Fruit fly (Drosophila melanogaster): ENCODE results near the gene ND-13A.

Gene ND-13A

dm6 chr2L:5103733-5104132 lies 3.6 kb upstream of the ND-13A start:
- no peak for TF ChIP-seq CG17801 (GFP tag; optimal IDR thresholded peaks at IDR 0.05; ENCODE audit: partially characterized antibody)

- no peak for TF ChIP-seq CG17801 (GFP tag; optimal IDR thresholded peaks at IDR 0.05; ENCODE audit: partially characterized antibody)
Observed at dm6 chr2L:5100577-5100976, 489 bp upstream of the ND-13A start, which contains the start of gene Msp300. Msp300 (plus strand) TSS chr2L:5100877.

dm6 chr2L:5096761-5097160 lies 3.3 kb downstream of the ND-13A start:
- no peak for TF ChIP-seq CG17801 (GFP tag; optimal IDR thresholded peaks at IDR 0.05; ENCODE audit: partially characterized antibody)

dm6 chr2L:5096222-5096621 lies 3.9 kb downstream of the ND-13A start, which contains the start of gene CG4230:
CG4230 (plus strand) TSS chr2L:5096227.
- peak; percentile 5 for TF ChIP-seq CG17801 (GFP tag; optimal IDR thresholded peaks at IDR 0.05; ENCODE audit: partially characterized antibody)

- peak; percentile 68 for TF ChIP-seq CG17801 (GFP tag; optimal IDR thresholded peaks at IDR 0.05; ENCODE audit: partially characterized antibody)
Observed at dm6 chr2L:5095350-5095962, 4.6 kb downstream of the ND-13A start.

- TF ChIP-seq CG17801 (GFP tag; optimal IDR thresholded peaks at IDR 0.05; ENCODE audit: partially characterized antibody) = no peak
Observed at dm6 chr2L:5093772-5094350, 6.2 kb downstream of the ND-13A start, which contains the start of gene CG5828. CG5828 (plus strand) TSS chr2L:5093976.

DNA sequence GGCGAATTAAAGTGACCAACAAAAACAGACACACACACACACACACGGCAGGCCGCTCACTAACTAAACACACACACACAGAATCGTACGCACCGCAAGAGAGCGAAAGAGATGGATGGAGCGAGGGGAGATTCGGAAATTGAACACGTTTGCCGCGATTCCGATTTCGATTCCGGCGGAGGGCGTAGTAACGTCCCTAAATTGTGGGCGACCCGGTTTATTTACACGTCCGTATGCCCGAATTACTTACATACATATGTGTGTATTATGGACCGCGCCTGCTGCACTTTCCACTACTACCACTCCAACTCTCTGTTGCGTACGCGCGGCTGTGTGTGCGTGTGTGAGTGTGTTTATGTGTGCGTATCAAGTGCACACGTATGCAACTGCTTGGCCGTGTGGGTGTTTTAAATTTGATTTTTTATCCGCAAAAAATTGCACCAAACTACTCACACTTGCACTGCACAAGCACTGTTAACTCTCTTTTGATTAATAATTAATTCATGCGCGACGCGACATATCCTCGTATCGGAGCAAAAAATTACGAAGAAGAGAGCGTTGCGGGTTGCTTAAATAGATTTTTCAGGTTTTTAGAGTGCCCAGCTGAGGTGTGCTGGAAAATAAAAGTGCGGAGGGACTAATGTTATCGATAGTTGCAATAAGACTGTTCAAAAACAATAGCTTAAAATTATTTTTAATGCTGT lies 6.9 kb downstream of the ND-13A start, which contains the start of gene Pgant5:
Gene Pgant5, minus strand, starts transcription at position 601 of the 704 bp plus-strand sequence.
- TF ChIP-seq CG17801 (GFP tag; optimal IDR thresholded peaks at IDR 0.05; ENCODE audit: partially characterized antibody) = peak; percentile 47

dm6 chr2L:5092597-5092991 lies 7.5 kb downstream of the ND-13A start:
- no peak for TF ChIP-seq CG17801 (GFP tag; optimal IDR thresholded peaks at IDR 0.05; ENCODE audit: partially characterized antibody)

dm6 chr2L:5092145-5092544 lies 7.9 kb downstream of the ND-13A start:
- no peak for TF ChIP-seq CG17801 (GFP tag; optimal IDR thresholded peaks at IDR 0.05; ENCODE audit: partially characterized antibody)

DNA sequence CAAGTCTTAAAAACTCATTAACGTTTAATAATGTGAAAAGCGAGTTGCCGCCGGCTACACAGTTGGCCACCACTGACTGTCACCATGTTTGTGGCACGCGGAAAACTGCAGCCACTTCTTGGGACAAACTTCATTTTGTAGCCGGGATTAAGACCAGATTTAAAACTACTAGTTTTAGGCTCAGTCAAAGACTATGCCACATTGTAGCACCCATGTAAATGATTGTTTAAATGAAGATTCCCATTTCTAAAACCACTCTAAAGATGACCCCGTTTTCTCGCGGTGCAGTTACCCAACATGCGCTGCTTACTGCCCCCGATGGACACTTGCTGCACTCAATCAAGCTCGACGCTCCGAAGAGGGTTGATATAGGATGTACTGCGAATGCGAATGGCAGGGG lies 9.7 kb downstream of the ND-13A start:
- TF ChIP-seq CG17801 (GFP tag; optimal IDR thresholded peaks at IDR 0.05; ENCODE audit: partially characterized antibody) = no peak

DNA sequence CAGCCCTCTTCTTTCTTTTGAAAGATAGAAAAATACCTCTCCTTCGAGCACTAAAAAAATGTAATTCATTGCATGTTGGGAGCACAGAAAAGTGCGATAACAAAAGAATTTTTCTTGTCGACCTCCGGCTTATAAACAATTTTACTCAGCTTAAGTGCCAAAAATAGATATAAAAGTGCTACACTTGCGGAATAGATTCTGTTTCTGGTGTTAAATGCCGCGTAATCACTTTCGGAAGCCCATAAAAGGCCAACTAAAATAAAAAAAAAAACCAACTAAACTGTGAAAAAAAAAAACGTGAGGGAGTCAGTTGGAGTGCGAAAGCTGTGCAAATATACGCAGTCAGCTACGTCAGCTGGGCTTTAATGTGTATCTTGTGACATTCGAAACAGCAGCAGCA lies 10.4 kb downstream of the ND-13A start:
- peak; percentile 12 for TF ChIP-seq CG17801 (GFP tag; optimal IDR thresholded peaks at IDR 0.05; ENCODE audit: partially characterized antibody)

- no peak for TF ChIP-seq CG17801 (GFP tag; optimal IDR thresholded peaks at IDR 0.05; ENCODE audit: partially characterized antibody)
Observed at dm6 chr2L:5088649-5089270, 11.3 kb downstream of the ND-13A start.

- peak; percentile 86 for TF ChIP-seq CG17801 (GFP tag; optimal IDR thresholded peaks at IDR 0.05; ENCODE audit: partially characterized antibody)
Observed at dm6 chr2L:5086905-5087522, 13.1 kb downstream of the ND-13A start.

dm6 chr2L:5085561-5085960 lies 14.5 kb downstream of the ND-13A start:
- peak; percentile 44 for TF ChIP-seq CG17801 (GFP tag; optimal IDR thresholded peaks at IDR 0.05; ENCODE audit: partially characterized antibody)

Data from ovary, adult (tissue).